Worm (Caenorhabditis elegans) whole organism, midembryonic: Measurements from ENCODE around the gene calf-1.

Experiments
- T22C8.4 ChIP-seq: fragments of 200-800 bp; sonication (Bioruptor generic); IDR thresholded peaks from 2 replicates; pipeline ENCODE4 v1.3.6; 2022; ENCODE audit warnings: missing genetic modification characterization, missing compliant biosample characterization
- cog-1 ChIP-seq: sonication (generic microtip); optimal IDR thresholded peaks from 2 replicates; lab custom pipeline; 2016; ENCODE audit warnings: missing genetic modification characterization, missing compliant biosample characterization
- flt-1 ChIP-seq: fragments of 200-800 bp; sonication (Bioruptor generic); IDR thresholded peaks from 2 replicates; pipeline ENCODE4 v1.3.6; 2022; ENCODE audit warnings: missing genetic modification characterization, missing compliant biosample characterization
- klf-2 ChIP-seq: fragments of 200-800 bp; sonication (Bioruptor generic); conservative IDR thresholded peaks from 2 replicates; pipeline ENCODE4 v1.3.6; 2022; ENCODE audit warnings: missing genetic modification reagents, missing genetic modification characterization, missing compliant biosample characterization
- med-1 ChIP-seq: sonication (generic microtip); optimal IDR thresholded peaks from 2 replicates; lab custom pipeline; 2017; ENCODE audit warnings: missing genetic modification characterization, mild to moderate bottlenecking, missing compliant biosample characterization, antibody characterized with exemption, missing genetic modification reagents; ENCODE audit not compliant: insufficient read depth
- ref-1 ChIP-seq: fragments of 200-800 bp; sonication (Bioruptor generic); conservative IDR thresholded peaks from 2 replicates; pipeline ENCODE4 v1.3.6; 2022; ENCODE audit warnings: missing genetic modification reagents, missing genetic modification characterization, missing compliant biosample characterization
- tab-1 ChIP-seq: fragments of 200-800 bp; sonication (Bioruptor generic); IDR thresholded peaks from 2 replicates; pipeline ENCODE4 v1.3.6; 2022; ENCODE audit warnings: missing genetic modification characterization, missing compliant biosample characterization
- ztf-23 ChIP-seq: fragments of 200-800 bp; sonication (Bioruptor generic); IDR thresholded peaks from 2 replicates; pipeline ENCODE4 v1.3.6; 2022; ENCODE audit warnings: missing genetic modification reagents, missing genetic modification characterization, missing compliant biosample characterization

ce11 chrV:20479013-20479739, at the start of gene calf-1, which contains the start of gene rpl-2:
- no peak for TF ChIP-seq ref-1 (GFP tag; lab: Robert Waterston, UW)
- no peak for TF ChIP-seq med-1 (GFP tag; lab: Kevin White, UChicago)
- TF ChIP-seq cog-1 (tag; lab: Kevin White, UChicago), result no peak
- no peak for TF ChIP-seq T22C8.4 (GFP tag; lab: Robert Waterston, UW)
- TF ChIP-seq klf-2, result no peak
- TF ChIP-seq ztf-23 (GFP tag; lab: Robert Waterston, UW), result no peak
- no peak for TF ChIP-seq flt-1
- no peak for TF ChIP-seq tab-1 (GFP tag; lab: Robert Waterston, UW)
